Fruit fly (Drosophila melanogaster): ENCODE measurements around the gene JMJD6.

JMJD6 gene

dm6 chr3R:22357942-22358341 lies 4.2 kb downstream of the JMJD6 start:
- peak; percentile 14 for TF ChIP-seq Hnf4 (GFP tag; optimal IDR thresholded peaks at IDR 0.05)
- TF ChIP-seq CG32264 (GFP tag; optimal IDR thresholded peaks at IDR 0.05), result no peak
- peak in 1 of 2 experiments; percentile 14 for TF ChIP-seq foxo (GFP tag; optimal IDR thresholded peaks at IDR 0.05)
- TF ChIP-seq psq (GFP tag; optimal IDR thresholded peaks at IDR 0.05), result peak; percentile 2
- TF ChIP-seq h (GFP tag; optimal IDR thresholded peaks at IDR 0.05), result peak; percentile 18

- TF ChIP-seq HLH106 (tag; optimal IDR thresholded peaks at IDR 0.05) (peak; percentile 31), Rel (GFP tag; optimal IDR thresholded peaks at IDR 0.05) (no peak), Rel (tag; optimal IDR thresholded peaks at IDR 0.05) (no peak), Vsx2 (GFP tag; optimal IDR thresholded peaks at IDR 0.05; ENCODE audit: partially characterized antibody) (peak; percentile 82), Mio (GFP tag; optimal IDR thresholded peaks at IDR 0.05) (no peak), h (GFP tag; optimal IDR thresholded peaks at IDR 0.05) (peak; percentile 30), fru (GFP tag; optimal IDR thresholded peaks at IDR 0.05) (no peak), CrebA (GFP tag; optimal IDR thresholded peaks at IDR 0.05; ENCODE audit: borderline replicate concordance) (no peak), Myc (optimal IDR thresholded peaks at IDR 0.05) (peak; percentile 10), br (GFP tag; optimal IDR thresholded peaks at IDR 0.05) (peak; percentile 10), N (GFP tag; optimal IDR thresholded peaks at IDR 0.05) (peak; percentile 30), foxo (GFP tag; optimal IDR thresholded peaks at IDR 0.05) (peak in 1 of 2 experiments; percentile 34)
These were observed 5.4 kb downstream of the JMJD6 start, which contains the start of gene Sar1 for dm6 chr3R:22356464-22357410. Gene Sar1, plus strand, starts transcription at chr3R:22356685.

DNA sequence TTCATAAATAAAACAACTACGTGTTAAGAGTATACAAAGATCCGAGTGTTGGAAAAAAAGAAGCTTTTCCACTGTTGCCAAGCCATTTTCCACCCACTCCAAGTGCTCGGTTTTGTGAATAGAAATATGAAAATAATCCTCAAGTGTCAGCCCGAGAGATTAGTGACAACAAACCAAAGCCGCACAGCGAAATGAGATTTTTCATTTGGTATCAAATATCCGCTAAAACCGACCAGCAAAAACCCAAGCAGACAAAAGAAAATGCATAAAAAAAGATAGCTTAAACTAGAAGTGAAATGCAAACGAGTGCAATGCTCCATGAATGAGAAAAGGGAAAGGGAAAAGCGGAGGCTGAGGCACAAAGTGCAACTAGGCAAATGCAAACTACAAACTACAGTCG lies 10.8 kb downstream of the JMJD6 start, which contains the start of gene rdhB:
rdhB (plus strand) TSS at position 301 of the 400 bp plus-strand sequence.
- TF ChIP-seq sage (GFP tag; optimal IDR thresholded peaks at IDR 0.05) (no peak), CrebA (GFP tag; optimal IDR thresholded peaks at IDR 0.05; ENCODE audit: borderline replicate concordance) (no peak), CG32264 (GFP tag; optimal IDR thresholded peaks at IDR 0.05) (no peak), fru (GFP tag; optimal IDR thresholded peaks at IDR 0.05) (no peak), Dif (GFP tag; optimal IDR thresholded peaks at IDR 0.05; ENCODE audit: partially characterized antibody) (no peak), pan (optimal IDR thresholded peaks at IDR 0.05) (no peak), foxo (GFP tag; optimal IDR thresholded peaks at IDR 0.05) (no peak), ey (GFP tag; optimal IDR thresholded peaks at IDR 0.05) (no peak), psq (GFP tag; optimal IDR thresholded peaks at IDR 0.05) (no peak), Rel (GFP tag; optimal IDR thresholded peaks at IDR 0.05) (no peak), Rel (tag; optimal IDR thresholded peaks at IDR 0.05) (no peak), GATAd (GFP tag; optimal IDR thresholded peaks at IDR 0.05) (no peak), jim (GFP tag; optimal IDR thresholded peaks at IDR 0.05) (no peak), N (GFP tag; optimal IDR thresholded peaks at IDR 0.05) (no peak)

DNA sequence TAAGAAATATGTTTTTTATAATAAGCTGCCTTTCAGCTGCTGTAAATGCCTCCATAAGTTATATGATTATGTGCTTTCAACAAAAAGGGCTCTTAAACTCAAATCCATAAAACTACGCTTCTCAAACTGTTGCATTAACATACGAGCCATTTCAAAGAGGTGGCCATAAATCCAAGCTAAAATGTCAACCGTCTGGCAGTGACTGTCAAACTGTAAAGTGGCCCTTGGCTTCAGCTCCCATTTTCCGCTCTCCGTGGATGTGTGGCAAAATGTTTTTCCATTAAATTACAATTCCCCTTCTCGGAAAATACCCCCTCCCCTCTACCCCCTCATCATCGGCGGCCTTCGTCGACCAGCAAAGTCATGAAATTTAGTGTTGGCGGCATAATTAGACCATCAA lies 19.5 kb downstream of the JMJD6 start:
- TF ChIP-seq Mio (GFP tag; optimal IDR thresholded peaks at IDR 0.05) (no peak), CrebA (GFP tag; optimal IDR thresholded peaks at IDR 0.05; ENCODE audit: borderline replicate concordance) (no peak), OdsH (GFP tag; optimal IDR thresholded peaks at IDR 0.05) (no peak), psq (GFP tag; optimal IDR thresholded peaks at IDR 0.05) (no peak), h (GFP tag; optimal IDR thresholded peaks at IDR 0.05) (no peak), sage (GFP tag; optimal IDR thresholded peaks at IDR 0.05) (no peak), CG9705 (GFP tag; optimal IDR thresholded peaks at IDR 0.05) (no peak), Myc (optimal IDR thresholded peaks at IDR 0.05) (no peak), br (GFP tag; optimal IDR thresholded peaks at IDR 0.05) (no peak)

- no peak for TF ChIP-seq brk (GFP tag; optimal IDR thresholded peaks at IDR 0.05)
- TF ChIP-seq Dfd (GFP tag; optimal IDR thresholded peaks at IDR 0.05), result no peak
- no peak for TF ChIP-seq OdsH (GFP tag; optimal IDR thresholded peaks at IDR 0.05)
- no peak for TF ChIP-seq Hr83 (GFP tag; optimal IDR thresholded peaks at IDR 0.05; ENCODE audit: poor library complexity, severe bottlenecking)
- TF ChIP-seq jim (GFP tag; optimal IDR thresholded peaks at IDR 0.05), result no peak
- TF ChIP-seq fru (GFP tag; optimal IDR thresholded peaks at IDR 0.05), result no peak
- TF ChIP-seq sv (GFP tag; optimal IDR thresholded peaks at IDR 0.05), result no peak
- no peak for TF ChIP-seq CG9705 (GFP tag; optimal IDR thresholded peaks at IDR 0.05)
- no peak for TF ChIP-seq dsf (GFP tag; optimal IDR thresholded peaks at IDR 0.05; ENCODE audit: borderline replicate concordance)
- TF ChIP-seq tai (GFP tag; optimal IDR thresholded peaks at IDR 0.05), result no peak
- no peak for TF ChIP-seq Hr78 (GFP tag; optimal IDR thresholded peaks at IDR 0.05)
- no peak for TF ChIP-seq ey (GFP tag; optimal IDR thresholded peaks at IDR 0.05)
- TF ChIP-seq CG32264 (GFP tag; optimal IDR thresholded peaks at IDR 0.05), result no peak
- no peak for TF ChIP-seq Abd-B (GFP tag; optimal IDR thresholded peaks at IDR 0.05)
- TF ChIP-seq Vsx2 (GFP tag; optimal IDR thresholded peaks at IDR 0.05; ENCODE audit: partially characterized antibody), result no peak
- no peak for TF ChIP-seq Mio (GFP tag; optimal IDR thresholded peaks at IDR 0.05)
- TF ChIP-seq Sp1 (GFP tag; optimal IDR thresholded peaks at IDR 0.05), result no peak
- no peak for TF ChIP-seq Dif (GFP tag; optimal IDR thresholded peaks at IDR 0.05; ENCODE audit: partially characterized antibody)
- TF ChIP-seq Hnf4 (GFP tag; optimal IDR thresholded peaks at IDR 0.05), result no peak
These were observed 20.0 kb downstream of the JMJD6 start, which contains the start of gene CG5386 for dm6 chr3R:22342151-22342550. Gene CG5386, minus strand, starts transcription at chr3R:22342251.

Measured in whole organism, wandering third instar larva.